Fruit fly (Drosophila melanogaster) whole organism, embryonic: ENCODE results near the gene CG14805.

Experiments
- Atf3 ChIP-seq: fragments of 200-800 bp; sonication (Bioruptor generic); optimal IDR thresholded peaks from 3 replicates; lab custom pipeline; 2016; ENCODE audit warnings: missing biosample characterization, missing genetic modification characterization
- CG10274 ChIP-seq: fragments of 200-800 bp; sonication (Bioruptor generic); optimal IDR thresholded peaks from 3 replicates; lab custom pipeline; 2017; ENCODE audit warnings: missing biosample characterization, mild to moderate bottlenecking, missing genetic modification characterization
- CG10366 ChIP-seq: fragments of 200-800 bp; sonication (Bioruptor generic); IDR thresholded peaks from 2 replicates; pipeline ENCODE4 v1.3.6; 2022; ENCODE audit warnings: missing biosample characterization, missing genetic modification characterization
- CG11085 ChIP-seq: fragments of 200-800 bp; sonication (Bioruptor generic); IDR thresholded peaks from 2 replicates; pipeline ENCODE4 v1.3.6; 2022; ENCODE audit warnings: missing biosample characterization, missing genetic modification characterization
- CG12104 ChIP-seq: fragments of 200-800 bp; sonication (Bioruptor generic); optimal IDR thresholded peaks from 3 replicates; lab custom pipeline; 2016; ENCODE audit warnings: missing biosample characterization, missing genetic modification characterization
- CG12744 ChIP-seq: fragments of 200-800 bp; sonication (Bioruptor generic); optimal IDR thresholded peaks from 2 replicates; lab custom pipeline; 2016; ENCODE audit warnings: missing biosample characterization, missing genetic modification characterization
- CG13894 ChIP-seq: fragments of 200-800 bp; sonication (Bioruptor generic); optimal IDR thresholded peaks from 3 replicates; lab custom pipeline; 2018; ENCODE audit warnings: missing biosample characterization, mild to moderate bottlenecking, missing genetic modification characterization, moderate library complexity
- CG14710 ChIP-seq: fragments of 200-800 bp; sonication (Bioruptor generic); optimal IDR thresholded peaks from 3 replicates; lab custom pipeline; 2019; ENCODE audit warnings: missing biosample characterization, mild to moderate bottlenecking, missing genetic modification characterization, moderate library complexity
- CG17186 ChIP-seq: fragments of 200-800 bp; sonication (Bioruptor generic); optimal IDR thresholded peaks from 3 replicates; lab custom pipeline; 2017; ENCODE audit warnings: missing biosample characterization, missing genetic modification reagents, missing genetic modification characterization
- CG17328 ChIP-seq: fragments of 200-800 bp; sonication (Bioruptor generic); IDR thresholded peaks from 2 replicates; pipeline ENCODE4 v1.3.6; 2022; ENCODE audit warnings: missing biosample characterization, missing genetic modification characterization
- CG17359 ChIP-seq: fragments of 200-800 bp; sonication (Bioruptor generic); optimal IDR thresholded peaks from 3 replicates; lab custom pipeline; 2018; ENCODE audit warnings: missing biosample characterization, mild to moderate bottlenecking, missing genetic modification characterization, moderate library complexity
- CG2712 ChIP-seq: fragments of 200-800 bp; optimal IDR thresholded peaks from 3 replicates; lab custom pipeline; 2019; ENCODE audit warnings: missing biosample characterization, mild to moderate bottlenecking, missing genetic modification characterization, moderate library complexity
- CG30431 ChIP-seq: fragments of 200-800 bp; sonication (Bioruptor generic); optimal IDR thresholded peaks from 2 replicates; lab custom pipeline; 2017; ENCODE audit warnings: missing biosample characterization, missing genetic modification characterization
- CG3163 ChIP-seq: fragments of 200-800 bp; sonication (Bioruptor generic); optimal IDR thresholded peaks from 3 replicates; lab custom pipeline; 2016; ENCODE audit warnings: missing biosample characterization, missing genetic modification characterization
- CG3281 ChIP-seq: fragments of 200-800 bp; sonication (Bioruptor generic); optimal IDR thresholded peaks from 3 replicates; lab custom pipeline; 2017; ENCODE audit warnings: missing biosample characterization, mild to moderate bottlenecking, missing genetic modification characterization
- CG42726 ChIP-seq: fragments of 200-800 bp; sonication (Bioruptor generic); IDR thresholded peaks from 2 replicates; pipeline ENCODE4 v1.3.6; 2022; ENCODE audit warnings: missing biosample characterization, missing genetic modification characterization; ENCODE audit not compliant: partially characterized antibody
- CG4404 ChIP-seq: fragments of 200-800 bp; sonication (Bioruptor generic); IDR thresholded peaks from 2 replicates; pipeline ENCODE4 v1.3.6; 2022; ENCODE audit warnings: missing biosample characterization, missing genetic modification characterization
- CG4424 ChIP-seq: fragments of 200-800 bp; sonication (Bioruptor generic); optimal IDR thresholded peaks from 3 replicates; lab custom pipeline; 2016; ENCODE audit warnings: missing biosample characterization, missing genetic modification characterization
- CG4730 ChIP-seq: fragments of 200-800 bp; sonication (Bioruptor generic); IDR thresholded peaks from 2 replicates; pipeline ENCODE4 v1.3.6; 2022; ENCODE audit warnings: missing biosample characterization, missing genetic modification characterization
- CG6175 ChIP-seq: fragments of 200-800 bp; sonication (Bioruptor generic); IDR thresholded peaks from 3 replicates; pipeline ENCODE4 v1.3.6; 2022; ENCODE audit warnings: missing biosample characterization, missing genetic modification characterization
- CG7745 ChIP-seq: fragments of 200-800 bp; sonication (Bioruptor generic); optimal IDR thresholded peaks from 2 replicates; lab custom pipeline; 2018; ENCODE audit warnings: missing biosample characterization, mild to moderate bottlenecking, missing genetic modification characterization, moderate library complexity
- CG7963 ChIP-seq: fragments of 200-800 bp; sonication (Bioruptor generic); IDR thresholded peaks from 3 replicates; pipeline ENCODE4 v1.3.6; 2022; ENCODE audit warnings: missing biosample characterization, missing genetic modification characterization; ENCODE audit not compliant: partially characterized antibody
- CG8089 ChIP-seq: fragments of 200-800 bp; sonication (Bioruptor generic); optimal IDR thresholded peaks from 3 replicates; lab custom pipeline; 2016; ENCODE audit warnings: missing biosample characterization, missing genetic modification characterization
- CG8290 ChIP-seq, 3 experiments: fragments of 200-800 bp; sonication (Bioruptor generic); optimal IDR thresholded peaks; 2 replicates each; lab custom pipeline; 2016 to 2019; ENCODE audit warnings: missing biosample characterization in 3 of 3, missing genetic modification characterization in 3 of 3, mild to moderate bottlenecking in 2 of 3, moderate library complexity in 1 of 3
- CG9876 ChIP-seq: fragments of 200-800 bp; sonication (Bioruptor generic); optimal IDR thresholded peaks from 2 replicates; lab custom pipeline; 2016; ENCODE audit warnings: missing biosample characterization, missing genetic modification characterization
- HHEX ChIP-seq: fragments of 200-800 bp; sonication (Bioruptor generic); optimal IDR thresholded peaks from 3 replicates; lab custom pipeline; 2017; ENCODE audit warnings: missing biosample characterization, mild to moderate bottlenecking, missing genetic modification characterization, missing genetic modification reagents
- MBD-R2 ChIP-seq: fragments of 200-800 bp; sonication (Bioruptor generic); IDR thresholded peaks from 2 replicates; pipeline ENCODE4 v1.3.6; 2022; ENCODE audit warnings: missing biosample characterization, missing genetic modification characterization
- MESR4 ChIP-seq: fragments of 200-800 bp; sonication (Bioruptor generic); optimal IDR thresholded peaks from 2 replicates; lab custom pipeline; 2018; ENCODE audit warnings: missing biosample characterization, mild to moderate bottlenecking, missing genetic modification characterization, moderate library complexity
- Meics ChIP-seq: fragments of 200-800 bp; sonication (Bioruptor generic); optimal IDR thresholded peaks from 2 replicates; lab custom pipeline; 2017; ENCODE audit warnings: missing biosample characterization, mild to moderate bottlenecking, missing genetic modification characterization
- Trl ChIP-seq, 3 experiments: fragments of >200 bp in 2 of 3; fragments of 200-800 bp in 1 of 3; sonication (Bioruptor generic) in 1 of 3; optimal IDR thresholded peaks; 2 replicates in 1 of 3; 3 replicates in 2 of 3; lab custom pipeline; 2016 to 2017; ENCODE audit warnings: missing biosample characterization in 1 of 3, missing genetic modification characterization in 1 of 3
- Xbp1 ChIP-seq: fragments of 200-800 bp; sonication (Bioruptor generic); optimal IDR thresholded peaks from 3 replicates; lab custom pipeline; 2016; ENCODE audit warnings: missing biosample characterization, mild to moderate bottlenecking, missing genetic modification characterization
- YL-1 ChIP-seq: fragments of 200-800 bp; sonication (Bioruptor generic); optimal IDR thresholded peaks from 3 replicates; lab custom pipeline; 2017; ENCODE audit warnings: missing biosample characterization, mild to moderate bottlenecking, missing genetic modification characterization
- bigmax ChIP-seq: fragments of 200-800 bp; sonication (Bioruptor generic); optimal IDR thresholded peaks from 2 replicates; lab custom pipeline; 2018; ENCODE audit warnings: missing biosample characterization, mild to moderate bottlenecking, missing genetic modification characterization
- br ChIP-seq: fragments of >200 bp; optimal IDR thresholded peaks from 2 replicates; lab custom pipeline; 2017
- chinmo ChIP-seq: fragments of 200-800 bp; sonication (Bioruptor generic); IDR thresholded peaks from 4 replicates; pipeline ENCODE4 v1.3.6; 2022; ENCODE audit warnings: missing biosample characterization, missing genetic modification characterization; ENCODE audit not compliant: partially characterized antibody
- dysf ChIP-seq: fragments of 200-800 bp; sonication (Bioruptor generic); IDR thresholded peaks from 3 replicates; pipeline ENCODE4 v1.3.6; 2022; ENCODE audit warnings: missing biosample characterization, missing genetic modification characterization
- gem ChIP-seq: fragments of 200-800 bp; sonication (Bioruptor generic); optimal IDR thresholded peaks from 2 replicates; lab custom pipeline; 2019; ENCODE audit warnings: missing biosample characterization, mild to moderate bottlenecking, missing genetic modification characterization, moderate library complexity
- grn ChIP-seq: fragments of 200-800 bp; sonication (Bioruptor generic); optimal IDR thresholded peaks from 3 replicates; lab custom pipeline; 2017; ENCODE audit warnings: missing biosample characterization, missing genetic modification characterization
- inv ChIP-seq: fragments of 200-800 bp; sonication (Bioruptor generic); IDR thresholded peaks from 2 replicates; pipeline ENCODE4 v1.3.6; 2022; ENCODE audit warnings: missing biosample characterization, missing genetic modification characterization; ENCODE audit not compliant: partially characterized antibody
- lab ChIP-seq: fragments of 200-800 bp; sonication (Bioruptor generic); optimal IDR thresholded peaks from 3 replicates; lab custom pipeline; 2017; ENCODE audit warnings: missing biosample characterization, missing genetic modification characterization, mild to moderate bottlenecking, moderate library complexity, missing genetic modification reagents
- nerfin-1 ChIP-seq: fragments of 200-800 bp; sonication (Bioruptor generic); optimal IDR thresholded peaks from 3 replicates; lab custom pipeline; 2019; ENCODE audit warnings: missing biosample characterization, mild to moderate bottlenecking, missing genetic modification characterization, moderate library complexity
- odd ChIP-seq: fragments of 200-800 bp; sonication (Bioruptor generic); optimal IDR thresholded peaks from 2 replicates; lab custom pipeline; 2017; ENCODE audit warnings: missing biosample characterization, mild to moderate bottlenecking, missing genetic modification characterization
- peb ChIP-seq: fragments of 200-800 bp; sonication (Bioruptor generic); IDR thresholded peaks from 2 replicates; pipeline ENCODE4 v1.3.6; 2022; ENCODE audit warnings: missing biosample characterization, missing genetic modification characterization
- scrt ChIP-seq: fragments of 200-800 bp; sonication (Bioruptor generic); optimal IDR thresholded peaks from 2 replicates; lab custom pipeline; 2018; ENCODE audit warnings: missing biosample characterization, mild to moderate bottlenecking, missing genetic modification characterization, moderate library complexity
- sd ChIP-seq: fragments of 200-800 bp; sonication (Bioruptor generic); optimal IDR thresholded peaks from 3 replicates; lab custom pipeline; 2018; ENCODE audit warnings: missing biosample characterization, mild to moderate bottlenecking, missing genetic modification characterization, moderate library complexity
- sima ChIP-seq: fragments of 200-800 bp; sonication (Bioruptor generic); optimal IDR thresholded peaks from 2 replicates; lab custom pipeline; 2016; ENCODE audit warnings: missing biosample characterization, missing genetic modification characterization
- stc ChIP-seq: fragments of 200-800 bp; sonication (Bioruptor generic); IDR thresholded peaks from 2 replicates; pipeline ENCODE4 v1.3.6; 2022; ENCODE audit warnings: missing biosample characterization, missing genetic modification characterization
- trem ChIP-seq: fragments of 200-800 bp; optimal IDR thresholded peaks from 3 replicates; lab custom pipeline; 2019; ENCODE audit warnings: missing biosample characterization, mild to moderate bottlenecking, missing genetic modification characterization, moderate library complexity
- zfh1 ChIP-seq: fragments of 200-800 bp; sonication (Bioruptor generic); IDR thresholded peaks from 3 replicates; pipeline ENCODE4 v1.3.6; 2022; ENCODE audit warnings: missing biosample characterization, missing genetic modification characterization

Gene CG14805

DNA sequence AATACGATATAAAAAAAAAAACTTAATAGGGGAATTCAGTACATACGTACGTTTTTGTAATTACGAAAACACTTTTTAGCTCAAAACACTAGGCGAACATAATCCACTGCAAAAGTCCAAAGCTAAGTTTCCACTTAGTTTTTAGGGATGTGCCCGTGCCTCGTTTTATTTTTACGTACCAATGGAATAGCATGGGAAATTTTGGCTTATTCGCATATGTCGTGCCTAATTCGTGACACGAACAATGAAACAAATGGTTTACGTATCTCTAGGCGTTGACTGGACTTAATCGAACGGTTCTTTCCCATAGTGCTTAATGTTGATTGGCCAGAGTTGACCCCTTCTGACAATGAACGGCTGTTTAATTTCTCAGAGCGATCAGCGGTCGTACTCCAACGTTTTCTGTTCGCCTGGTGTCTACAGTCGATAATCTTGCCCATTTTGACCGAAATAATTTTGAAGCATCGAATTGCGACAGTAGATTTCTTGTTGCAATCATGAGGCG is 2.5 kb downstream of the CG14805 start, which contains the start of gene CG14818 (continued):
- TF ChIP-seq CG10366 (GFP tag; lab: Robert Waterston, UW) (peak; percentile 46), br (lab: Kevin White, UChicago) (no peak), CG11085 (GFP tag; lab: Robert Waterston, UW) (0 out of 2 replicates have a peak, but pooled peaks have one; percentile 39), sima (GFP tag; lab: Kevin White, UChicago) (no peak), CG14710 (tag; lab: Kevin White, UChicago) (peak; percentile 43), CG6175 (GFP tag; lab: Robert Waterston, UW) (no peak), CG4404 (GFP tag; lab: Robert Waterston, UW) (peak; percentile 69), MBD-R2 (GFP tag; lab: Robert Waterston, UW) (peak; percentile 55), CG42726 (GFP tag; lab: Robert Waterston, UW) (no peak; the same call in 1 of the 2 replicates), trem (no peak), MESR4 (GFP tag; lab: Kevin White, UChicago) (no peak), zfh1 (GFP tag; lab: Robert Waterston, UW) (peak; percentile 77; the same call in 2 of the 3 replicates), sd (tag; lab: Kevin White, UChicago) (no peak), CG7745 (tag; lab: Kevin White, UChicago) (no peak), CG7963 (GFP tag; lab: Robert Waterston, UW) (peak; percentile 68), CG10274 (GFP tag; lab: Kevin White, UChicago) (no peak), CG30431 (GFP tag; lab: Kevin White, UChicago) (peak; percentile 12), CG8290 (GFP tag; optimal IDR thresholded peaks at IDR 0.05; lab: Kevin White, UChicago) (peak; percentile 67), CG8290 (tag; optimal IDR thresholded peaks at IDR 0.05; lab: Kevin White, UChicago) (peak in 1 of 2 experiments; percentile 86), Atf3 (GFP tag; lab: Kevin White, UChicago) (peak; percentile 46), CG9876 (GFP tag; lab: Kevin White, UChicago) (peak; percentile 51), Trl (optimal IDR thresholded peaks at IDR 0.05; lab: Kevin White, UChicago) (no peak), Trl (GFP tag; optimal IDR thresholded peaks at IDR 0.05; lab: Kevin White, UChicago) (peak; percentile 69), CG12744 (GFP tag; lab: Kevin White, UChicago) (no peak), Xbp1 (GFP tag; lab: Kevin White, UChicago) (peak; percentile 61), CG2712 (tag; lab: Kevin White, UChicago) (peak; percentile 30), CG3163 (GFP tag; lab: Kevin White, UChicago) (peak; percentile 31), CG17328 (peak; percentile 58), CG4424 (GFP tag; lab: Kevin White, UChicago) (peak; percentile 50), CG17186 (GFP tag; lab: Kevin White, UChicago) (no peak), YL-1 (GFP tag; lab: Kevin White, UChicago) (peak; percentile 44), stc (0 out of 2 replicates have a peak, but pooled peaks have one; percentile 29), grn (GFP tag; lab: Kevin White, UChicago) (no peak), CG8089 (GFP tag; lab: Kevin White, UChicago) (peak; percentile 27), CG17359 (tag; lab: Kevin White, UChicago) (peak; percentile 95), dysf (GFP tag; lab: Robert Waterston, UW) (peak; percentile 73; the same call in 1 of the 3 replicates), CG12104 (no peak), CG13894 (tag; lab: Kevin White, UChicago) (peak; percentile 63), peb (GFP tag; lab: Robert Waterston, UW) (peak; percentile 29; the same call in 1 of the 2 replicates), scrt (no peak), nerfin-1 (tag; lab: Kevin White, UChicago) (no peak), chinmo (GFP tag; lab: Robert Waterston, UW) (peak; percentile 71; the same call in 1 of the 4 replicates), lab (GFP tag; lab: Kevin White, UChicago) (peak; percentile 71), CG4730 (GFP tag; lab: Robert Waterston, UW) (peak; percentile 26; the same call in 1 of the 2 replicates), bigmax (GFP tag; lab: Kevin White, UChicago) (no peak), inv (GFP tag; lab: Robert Waterston, UW) (peak; percentile 81), CG3281 (GFP tag; lab: Kevin White, UChicago) (peak; percentile 55), gem (peak; percentile 68), odd (no peak), HHEX (GFP tag; lab: Kevin White, UChicago) (peak; percentile 34), Meics (GFP tag; lab: Kevin White, UChicago) (peak; percentile 52)
